Worm (Caenorhabditis elegans) whole organism, L4 larva: Measurements from ENCODE around the gene F32D8.5.

Experiments used
- F37D6.2 ChIP-seq: sonication (generic microtip); optimal IDR thresholded peaks from 2 replicates; lab custom pipeline; 2016; ENCODE audit warnings: mild to moderate bottlenecking, missing genetic modification characterization, missing compliant biosample characterization
- F44E2.7 ChIP-seq: fragments of 200-800 bp; sonication (Bioruptor generic); IDR thresholded peaks from 2 replicates; pipeline ENCODE4 v2.1.2; 2022; ENCODE audit warnings: missing genetic modification characterization, missing compliant biosample characterization
- T26A8.4 ChIP-seq: fragments of 200-800 bp; sonication (Bioruptor generic); IDR thresholded peaks from 2 replicates; pipeline ENCODE4 v1.3.6; 2022; ENCODE audit warnings: missing genetic modification characterization, missing compliant biosample characterization
- Y105C5A.15 ChIP-seq: fragments of 200-800 bp; sonication (Bioruptor generic); IDR thresholded peaks from 2 replicates; pipeline ENCODE4 v1.3.6; 2022; ENCODE audit warnings: missing genetic modification characterization, missing compliant biosample characterization
- Y75B8A.6 ChIP-seq: fragments of 200-800 bp; sonication (Bioruptor generic); IDR thresholded peaks from 2 replicates; pipeline ENCODE4 v1.3.6; 2022; ENCODE audit warnings: missing genetic modification reagents, missing genetic modification characterization, missing compliant biosample characterization
- ZK337.2 ChIP-seq: fragments of 200-800 bp; sonication (Bioruptor generic); IDR thresholded peaks from 2 replicates; pipeline ENCODE4 v1.3.6; 2022; ENCODE audit warnings: missing genetic modification reagents, missing genetic modification characterization, missing compliant biosample characterization
- ZK546.5 ChIP-seq, 2 experiments: sonication (generic microtip); optimal IDR thresholded peaks; 2 replicates each; lab custom pipeline; 2017; ENCODE audit warnings: missing biosample characterization in 2 of 2, missing genetic modification characterization in 2 of 2
- aha-1 ChIP-seq: fragments of 150-350 bp; peaks from one replicate; lab custom pipeline; 2014; ENCODE audit warnings: missing biosample characterization, missing genetic modification characterization
- ceh-44 ChIP-seq: fragments of 200-800 bp; sonication (Bioruptor generic); IDR thresholded peaks from 2 replicates; pipeline ENCODE4 v1.3.6; 2022; ENCODE audit warnings: missing genetic modification reagents, missing genetic modification characterization, missing compliant biosample characterization
- cey-2 ChIP-seq: sonication (generic microtip); optimal IDR thresholded peaks from 3 replicates; lab custom pipeline; 2017; ENCODE audit warnings: missing genetic modification characterization, mild to moderate bottlenecking, missing compliant biosample characterization, antibody characterized with exemption, borderline replicate concordance; ENCODE audit not compliant: insufficient read depth
- daf-16 ChIP-seq, 3 experiments: sonication (generic microtip); optimal IDR thresholded peaks; 2 replicates each; lab custom pipeline; 2016 to 2017; ENCODE audit warnings: missing genetic modification characterization in 3 of 3, missing genetic modification reagents in 3 of 3, mild to moderate bottlenecking in 2 of 3, missing compliant biosample characterization in 2 of 3, missing biosample characterization in 1 of 3, moderate library complexity in 1 of 3
- daf-19 ChIP-seq: fragments of 200-800 bp; sonication (Bioruptor generic); conservative IDR thresholded peaks from 2 replicates; pipeline ENCODE4 v1.3.6; 2022; ENCODE audit warnings: missing genetic modification characterization, missing compliant biosample characterization
- dmd-6 ChIP-seq: fragments of 200-800 bp; sonication (Bioruptor generic); IDR thresholded peaks from 2 replicates; pipeline ENCODE4 v1.3.6; 2022; ENCODE audit warnings: missing genetic modification reagents, missing genetic modification characterization, missing compliant biosample characterization
- duxl-1 ChIP-seq: sonication (generic microtip); optimal IDR thresholded peaks from 2 replicates; lab custom pipeline; 2016; ENCODE audit warnings: mild to moderate bottlenecking, missing genetic modification characterization, moderate library complexity, missing compliant biosample characterization; ENCODE audit not compliant: poor library complexity
- dve-1 ChIP-seq: sonication (generic microtip); optimal IDR thresholded peaks from 2 replicates; lab custom pipeline; 2017; ENCODE audit warnings: antibody characterized with exemption, mild to moderate bottlenecking, missing genetic modification characterization, missing compliant biosample characterization; ENCODE audit not compliant: insufficient read depth
- hif-1 ChIP-seq, 2 experiments: sonication (generic microtip); optimal IDR thresholded peaks; 2 replicates each; lab custom pipeline; 2016 to 2017; ENCODE audit warnings: missing compliant biosample characterization in 2 of 2, missing genetic modification characterization in 2 of 2, missing genetic modification reagents in 2 of 2, missing genotype in 2 of 2, mild to moderate bottlenecking in 1 of 2
- hlh-11 ChIP-seq: fragments of 200-800 bp; sonication (Bioruptor generic); optimal IDR thresholded peaks from 2 replicates; lab custom pipeline; 2018; ENCODE audit warnings: mild to moderate bottlenecking, missing genetic modification characterization, missing compliant biosample characterization
- hlh-30 ChIP-seq: sonication (generic microtip); optimal IDR thresholded peaks from 2 replicates; lab custom pipeline; 2017; ENCODE audit warnings: antibody characterized with exemption, mild to moderate bottlenecking, missing genetic modification characterization, missing compliant biosample characterization; ENCODE audit not compliant: insufficient read depth
- lim-7 ChIP-seq: fragments of 200-800 bp; sonication (Bioruptor generic); IDR thresholded peaks from 2 replicates; pipeline ENCODE4 v1.3.6; 2022; ENCODE audit warnings: missing genetic modification characterization, missing compliant biosample characterization
- lin-29 ChIP-seq: fragments of 200-800 bp; sonication (Bioruptor generic); IDR thresholded peaks from 2 replicates; pipeline ENCODE4 v1.3.6; 2022; ENCODE audit warnings: missing genetic modification reagents, missing genetic modification characterization, missing compliant biosample characterization
- lin-38 ChIP-seq: fragments of 200-800 bp; sonication (Bioruptor generic); IDR thresholded peaks from 2 replicates; pipeline ENCODE4 v1.3.6; 2022; ENCODE audit warnings: missing genetic modification reagents, missing genetic modification characterization, missing compliant biosample characterization
- lin-39 ChIP-seq: fragments of 150-350 bp; optimal IDR thresholded peaks from 2 replicates; lab custom pipeline; 2014; ENCODE audit warnings: missing biosample characterization, missing genetic modification reagents, missing genetic modification characterization
- mdl-1 ChIP-seq, 2 experiments: fragments of 150-350 bp in 1 of 2; sonication (generic microtip) in 1 of 2; optimal IDR thresholded peaks; 2 replicates each; lab custom pipeline; 2014 to 2017; ENCODE audit warnings: missing biosample characterization in 2 of 2, missing genetic modification characterization in 2 of 2
- mdt-29 ChIP-seq: fragments of 200-800 bp; sonication (Bioruptor generic); IDR thresholded peaks from 2 replicates; pipeline ENCODE4 v1.3.6; 2022; ENCODE audit warnings: missing genetic modification reagents, missing genetic modification characterization, missing compliant biosample characterization
- mep-1 ChIP-seq: fragments of 150-350 bp; sonication (generic microtip); optimal IDR thresholded peaks from 3 replicates; lab custom pipeline; 2014; ENCODE audit warnings: missing biosample characterization, missing genetic modification characterization
- mes-2 ChIP-seq: sonication (generic microtip); optimal IDR thresholded peaks from 2 replicates; lab custom pipeline; 2016; ENCODE audit warnings: missing genotype, mild to moderate bottlenecking, missing genetic modification characterization, missing compliant biosample characterization; ENCODE audit not compliant: poor library complexity, severe bottlenecking
- mxl-3 ChIP-seq: fragments of 200-800 bp; sonication (Bioruptor generic); optimal IDR thresholded peaks from 2 replicates; lab custom pipeline; 2018; ENCODE audit warnings: mild to moderate bottlenecking, missing genetic modification characterization, missing compliant biosample characterization
- nhr-11 ChIP-seq: fragments of 150-350 bp; optimal IDR thresholded peaks from 2 replicates; lab custom pipeline; 2014; ENCODE audit warnings: missing biosample characterization, missing genetic modification characterization
- nhr-48 ChIP-seq: sonication (generic microtip); optimal IDR thresholded peaks from 2 replicates; lab custom pipeline; 2016; ENCODE audit warnings: mild to moderate bottlenecking, missing genetic modification characterization, missing compliant biosample characterization
- nhr-6 ChIP-seq: fragments of 150-350 bp; optimal IDR thresholded peaks from 2 replicates; lab custom pipeline; 2014; ENCODE audit warnings: missing biosample characterization, missing genetic modification characterization
- nhr-76 ChIP-seq: fragments of 150-350 bp; optimal IDR thresholded peaks from 2 replicates; lab custom pipeline; 2014; ENCODE audit warnings: missing biosample characterization, missing genetic modification characterization
- pha-4 ChIP-seq, 2 experiments: fragments of 150-350 bp in 1 of 2; fragments of 200-800 bp in 1 of 2; sonication (Bioruptor generic) in 1 of 2; IDR thresholded peaks in 1 of 2; optimal IDR thresholded peaks in 1 of 2; 2 replicates each; pipeline versions ENCODE4 v1.3.6 to Lab custom; 2014 to 2022; ENCODE audit warnings: missing genetic modification characterization in 2 of 2, missing genetic modification reagents in 2 of 2, missing biosample characterization in 1 of 2, missing compliant biosample characterization in 1 of 2
- rbr-2 ChIP-seq: sonication (generic microtip); optimal IDR thresholded peaks from 2 replicates; lab custom pipeline; 2016; ENCODE audit warnings: missing genotype, missing genetic modification characterization, missing compliant biosample characterization
- sdz-12 ChIP-seq: fragments of 200-800 bp; sonication (Bioruptor generic); optimal IDR thresholded peaks from 2 replicates; lab custom pipeline; 2018; ENCODE audit warnings: mild to moderate bottlenecking, missing genetic modification characterization, missing compliant biosample characterization
- set-16 ChIP-seq: fragments of 200-800 bp; sonication (Bioruptor generic); IDR thresholded peaks from 2 replicates; pipeline ENCODE4 v1.3.6; 2022; ENCODE audit warnings: missing genetic modification reagents, missing genetic modification characterization, missing compliant biosample characterization
- snpc-1.2 ChIP-seq: fragments of 200-800 bp; sonication (Bioruptor generic); IDR thresholded peaks from 2 replicates; pipeline ENCODE4 v1.3.6; 2022; ENCODE audit warnings: missing genetic modification reagents, missing genetic modification characterization, missing compliant biosample characterization
- tra-1 ChIP-seq: fragments of 200-800 bp; sonication (Bioruptor generic); IDR thresholded peaks from 2 replicates; pipeline ENCODE4 v1.3.6; 2022; ENCODE audit warnings: missing genetic modification reagents, missing genetic modification characterization, missing compliant biosample characterization
- unc-62 ChIP-seq, 3 experiments: fragments of 150-350 bp in 1 of 3; sonication (generic microtip); optimal IDR thresholded peaks in 2 of 3; peaks in 1 of 3; 1 replicate in 1 of 3; 2 replicates in 2 of 3; lab custom pipeline; 2014 to 2017; ENCODE audit warnings: missing biosample characterization in 3 of 3, missing genetic modification characterization in 3 of 3, missing genetic modification reagents in 3 of 3, missing genotype in 1 of 3
- zag-1 ChIP-seq: fragments of 150-350 bp; optimal IDR thresholded peaks from 2 replicates; lab custom pipeline; 2014; ENCODE audit warnings: missing biosample characterization, missing genetic modification characterization
- zfp-3 ChIP-seq: fragments of 200-800 bp; sonication (Bioruptor generic); conservative IDR thresholded peaks from 2 replicates; pipeline ENCODE4 v1.3.6; 2022; ENCODE audit warnings: missing genetic modification reagents, missing genetic modification characterization, missing compliant biosample characterization
- zip-2 ChIP-seq: fragments of 150-350 bp; optimal IDR thresholded peaks from 2 replicates; lab custom pipeline; 2014; ENCODE audit warnings: missing biosample characterization, missing genetic modification characterization
- ztf-11 ChIP-seq: fragments of 150-350 bp; optimal IDR thresholded peaks from 2 replicates; lab custom pipeline; 2014; ENCODE audit warnings: missing biosample characterization, missing genetic modification characterization
- ztf-7 ChIP-seq: fragments of 150-350 bp; optimal IDR thresholded peaks from 2 replicates; lab custom pipeline; 2014; ENCODE audit warnings: missing biosample characterization, missing genetic modification characterization

The F32D8.5 gene

ce11 chrV:10937294-10937693, 42.7 kb downstream of the F32D8.5 start (continued):
- TF ChIP-seq pha-4 (GFP tag; IDR thresholded peaks at IDR 0.05; lab: Robert Waterston, UW) (no peak; the same call in 1 of the 2 replicates), pha-4 (tag; optimal IDR thresholded peaks at IDR 0.05; lab: Kevin White, UChicago) (no peak), duxl-1 (no peak), dve-1 (tag; lab: Kevin White, UChicago) (peak; percentile 37), ZK337.2 (GFP tag; lab: Robert Waterston, UW) (no peak), dmd-6 (GFP tag; lab: Robert Waterston, UW) (peak; percentile 65), lim-7 (GFP tag; lab: Robert Waterston, UW) (no peak), daf-19 (GFP tag; lab: Robert Waterston, UW) (no peak), hif-1 (tag; optimal IDR thresholded peaks at IDR 0.05; lab: Kevin White, UChicago) (peak in 1 of 2 experiments; percentile 43), Y75B8A.6 (GFP tag; lab: Robert Waterston, UW) (no peak), zfp-3 (GFP tag; lab: Robert Waterston, UW) (no peak), T26A8.4 (GFP tag; lab: Robert Waterston, UW) (peak; percentile 32; the same call in 1 of the 2 replicates), set-16 (no peak), zag-1 (tag; lab: Kevin White, UChicago) (no peak), lin-38 (0 out of 2 replicates have a peak, but pooled peaks have one; percentile 23), zip-2 (tag; lab: Kevin White, UChicago) (no peak), daf-16 (GFP tag; optimal IDR thresholded peaks at IDR 0.05; lab: Kevin White, UChicago) (no peak), daf-16 (tag; optimal IDR thresholded peaks at IDR 0.05; lab: Kevin White, UChicago) (peak; percentile 22), mdl-1 (tag; optimal IDR thresholded peaks at IDR 0.05; lab: Kevin White, UChicago) (peak in 1 of 2 experiments; percentile 29), nhr-11 (tag; lab: Kevin White, UChicago) (peak; percentile 22), ceh-44 (GFP tag; lab: Robert Waterston, UW) (no peak), Y105C5A.15 (GFP tag; lab: Robert Waterston, UW) (no peak), mep-1 (tag; lab: Kevin White, UChicago) (peak; percentile 70), sdz-12 (GFP tag; lab: Kevin White, UChicago) (no peak), F44E2.7 (GFP tag; lab: Robert Waterston, UW) (no peak), mes-2 (tag; lab: Kevin White, UChicago) (no peak), lin-29 (GFP tag; lab: Robert Waterston, UW) (no peak), nhr-76 (tag; lab: Kevin White, UChicago) (no peak), mdt-29 (GFP tag; lab: Robert Waterston, UW) (peak; percentile 31; the same call in 1 of the 2 replicates), tra-1 (GFP tag; lab: Robert Waterston, UW) (no peak), ztf-7 (tag; lab: Kevin White, UChicago) (peak; percentile 93), lin-39 (tag; lab: Kevin White, UChicago) (no peak), unc-62 (GFP tag; optimal IDR thresholded peaks at IDR 0.05 in 1 of 2; lab: Kevin White, UChicago) (peak in 1 of 2 experiments; percentile 66), unc-62 (tag; optimal IDR thresholded peaks at IDR 0.05; lab: Kevin White, UChicago) (no peak), snpc-1.2 (GFP tag; lab: Robert Waterston, UW) (no peak)
- TF ChIP-seq, all 104 proteins: peak for 22

DNA sequence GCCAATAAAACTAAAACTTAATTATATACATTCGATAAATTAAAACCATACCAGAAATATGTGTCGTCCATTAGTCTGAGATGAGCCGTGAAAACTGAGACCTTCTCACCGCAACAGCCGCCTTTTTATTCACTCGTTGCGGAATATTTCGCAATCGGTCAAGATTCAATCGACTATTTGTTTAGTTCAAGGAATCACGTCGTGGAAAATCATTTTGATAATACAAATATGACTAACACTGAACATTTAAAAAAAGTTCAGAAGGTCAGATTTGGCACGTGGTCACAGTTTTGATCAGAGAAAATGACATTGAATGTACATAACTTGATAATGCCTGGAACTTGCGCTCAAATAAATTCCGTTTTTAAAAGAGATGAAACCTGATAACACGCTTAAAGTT, 44.1 kb downstream of the F32D8.5 start, which contains the start of gene F17C11.11:
F17C11.11 (minus strand) TSS at position 79 of the 400 bp plus-strand sequence.
- TF ChIP-seq hlh-11 (tag; lab: Kevin White, UChicago) (peak; percentile 63), ztf-11 (tag; lab: Kevin White, UChicago) (no peak), F44E2.7 (GFP tag; lab: Robert Waterston, UW) (no peak), dve-1 (tag; lab: Kevin White, UChicago) (peak; percentile 88), nhr-6 (tag; lab: Kevin White, UChicago) (peak; percentile 36), mxl-3 (peak; percentile 35), hlh-30 (tag; lab: Kevin White, UChicago) (peak; percentile 75), ztf-7 (tag; lab: Kevin White, UChicago) (peak; percentile 76), ZK546.5 (tag; optimal IDR thresholded peaks at IDR 0.05; lab: Kevin White, UChicago) (no peak), rbr-2 (tag; lab: Kevin White, UChicago) (no peak), dmd-6 (GFP tag; lab: Robert Waterston, UW) (peak; percentile 77), daf-16 (GFP tag; optimal IDR thresholded peaks at IDR 0.05; lab: Kevin White, UChicago) (no peak), daf-16 (tag; optimal IDR thresholded peaks at IDR 0.05; lab: Kevin White, UChicago) (peak; percentile 77), cey-2 (tag; lab: Kevin White, UChicago) (peak; percentile 43), mdl-1 (tag; optimal IDR thresholded peaks at IDR 0.05; lab: Kevin White, UChicago) (peak in 1 of 2 experiments; percentile 44), nhr-48 (tag; lab: Kevin White, UChicago) (peak; percentile 24), tra-1 (GFP tag; lab: Robert Waterston, UW) (0 out of 2 replicates have a peak, but pooled peaks have one; percentile 9), aha-1 (peak; percentile 83), hif-1 (tag; optimal IDR thresholded peaks at IDR 0.05; lab: Kevin White, UChicago) (peak in 1 of 2 experiments; percentile 6), F37D6.2 (tag; lab: Kevin White, UChicago) (no peak), zip-2 (tag; lab: Kevin White, UChicago) (peak; percentile 96)
